Worm (Caenorhabditis elegans): ENCODE results near the gene osm-6.
A peak's percentile ranks its signal among the peaks of the same experiment; 100 is the strongest.

Gene osm-6

ce11 chrV:11919639-11920038 lies 7.6 kb downstream of the osm-6 start:
- TF ChIP-seq ceh-88 (GFP tag; IDR thresholded peaks at IDR 0.05): no peak
- TF ChIP-seq rnt-1 (tag; optimal IDR thresholded peaks at IDR 0.05): peak; percentile 28
- no peak for TF ChIP-seq alr-1 (tag; optimal IDR thresholded peaks at IDR 0.05; ENCODE audit: borderline replicate concordance)
- TF ChIP-seq nhr-71 (tag; optimal IDR thresholded peaks at IDR 0.05): peak; percentile 14
- peak; percentile 37 for TF ChIP-seq lin-14 (GFP tag; optimal IDR thresholded peaks at IDR 0.05)

ce11 chrV:11917186-11917585 lies 10.1 kb downstream of the osm-6 start, which contains the start of gene R31.2:
Gene R31.2 (plus strand): TSS chrV:11917573.
- TF ChIP-seq nhr-85 (tag) (peak; percentile 4), hpl-2 (GFP tag; optimal IDR thresholded peaks at IDR 0.05) (no peak), ceh-63 (GFP tag; optimal IDR thresholded peaks at IDR 0.05) (no peak), C16A3.4 (tag; optimal IDR thresholded peaks at IDR 0.05) (no peak)

ce11 chrV:11913283-11913682 lies 14.0 kb downstream of the osm-6 start:
- TF ChIP-seq hlh-4 (tag; optimal IDR thresholded peaks at IDR 0.05): no peak
- TF ChIP-seq nhr-77 (tag; optimal IDR thresholded peaks at IDR 0.05): no peak
- TF ChIP-seq pax-3 (tag; optimal IDR thresholded peaks at IDR 0.05): no peak
- peak; percentile 48 for TF ChIP-seq aly-2 (tag; optimal IDR thresholded peaks at IDR 0.05)
- TF ChIP-seq zag-1 (tag; optimal IDR thresholded peaks at IDR 0.05): no peak
- no peak for TF ChIP-seq efl-1 (optimal IDR thresholded peaks at IDR 0.05)
- TF ChIP-seq efl-1 (GFP tag; optimal IDR thresholded peaks at IDR 0.05 in 1 of 2): peak in 1 of 2 experiments; percentile 86

ce11 chrV:11905977-11906376 lies 21.3 kb downstream of the osm-6 start:
- no peak for TF ChIP-seq aha-1 (tag; optimal IDR thresholded peaks at IDR 0.05)
- no peak for TF ChIP-seq nhr-77 (tag; optimal IDR thresholded peaks at IDR 0.05)
- no peak for TF ChIP-seq lin-15B (tag; optimal IDR thresholded peaks at IDR 0.05)
- TF ChIP-seq ces-1 (GFP tag; optimal IDR thresholded peaks at IDR 0.05): no peak
- TF ChIP-seq F16B12.6 (tag; optimal IDR thresholded peaks at IDR 0.05): no peak
- TF ChIP-seq ceh-63 (GFP tag; optimal IDR thresholded peaks at IDR 0.05): no peak
- TF ChIP-seq swsn-7 (tag; optimal IDR thresholded peaks at IDR 0.05): no peak
- no peak for TF ChIP-seq unc-98 (GFP tag; IDR thresholded peaks at IDR 0.05)
- TF ChIP-seq lin-13 (GFP tag; optimal IDR thresholded peaks at IDR 0.05): no peak
- no peak for TF ChIP-seq ceh-90 (tag; optimal IDR thresholded peaks at IDR 0.05)
- TF ChIP-seq C16A3.4 (tag; optimal IDR thresholded peaks at IDR 0.05): no peak
- no peak for TF ChIP-seq fkh-4 (tag; optimal IDR thresholded peaks at IDR 0.05; ENCODE audit: borderline replicate concordance)
- no peak for TF ChIP-seq zag-1 (tag; optimal IDR thresholded peaks at IDR 0.05)
- TF ChIP-seq hlh-4 (tag; optimal IDR thresholded peaks at IDR 0.05): no peak

- TF ChIP-seq dpl-1 (GFP tag; optimal IDR thresholded peaks at IDR 0.05): no peak
- peak; percentile 2 for TF ChIP-seq nhr-85 (tag)
- no peak for TF ChIP-seq pax-3 (tag; optimal IDR thresholded peaks at IDR 0.05)
- no peak for TF ChIP-seq C16A3.4 (tag; optimal IDR thresholded peaks at IDR 0.05)
- no peak for TF ChIP-seq ztf-4 (tag; optimal IDR thresholded peaks at IDR 0.05)
- peak; percentile 53 for TF ChIP-seq lin-14 (GFP tag; optimal IDR thresholded peaks at IDR 0.05)
- no peak for TF ChIP-seq egl-27 (tag; optimal IDR thresholded peaks at IDR 0.05)
- TF ChIP-seq mep-1 (tag; optimal IDR thresholded peaks at IDR 0.05): no peak
- no peak for TF ChIP-seq unc-130 (tag; optimal IDR thresholded peaks at IDR 0.05)
- no peak for TF ChIP-seq nhr-47 (tag; optimal IDR thresholded peaks at IDR 0.05)
- TF ChIP-seq blmp-1 (tag; optimal IDR thresholded peaks at IDR 0.05): no peak
- TF ChIP-seq sptf-1 (tag; optimal IDR thresholded peaks at IDR 0.05): no peak
- TF ChIP-seq ama-1 (optimal IDR thresholded peaks at IDR 0.05): no peak
- no peak for TF ChIP-seq unc-62 (GFP tag; optimal IDR thresholded peaks at IDR 0.05)
- no peak for TF ChIP-seq irx-1 (tag; optimal IDR thresholded peaks at IDR 0.05)
- no peak for TF ChIP-seq fkh-4 (tag; optimal IDR thresholded peaks at IDR 0.05; ENCODE audit: borderline replicate concordance)
- no peak for TF ChIP-seq F16B12.6 (tag; optimal IDR thresholded peaks at IDR 0.05)
- TF ChIP-seq unc-30 (tag; optimal IDR thresholded peaks at IDR 0.05): no peak
These were observed 25.1 kb downstream of the osm-6 start for ce11 chrV:11902161-11902560.

Measured in whole organism, L1 larva.